Fruit fly (Drosophila melanogaster) S2 (cell line): ENCODE data around the gene nonA.

ENCODE experiments used
- CG8478 ChIP-seq: fragments of >200 bp; optimal IDR thresholded peaks from 2 replicates; lab custom pipeline; 2018
- CTCF ChIP-seq, 2 experiments: fragments of >200 bp; optimal IDR thresholded peaks; 2 replicates each; lab custom pipeline; 2018

dm6 chrX:16371923-16372322, 10.6 kb downstream of the nonA start:
- TF ChIP-seq CG8478 (lab: Kevin White, UChicago) (no peak), CTCF (optimal IDR thresholded peaks at IDR 0.05; lab: Kevin White, UChicago) (no peak)
